Fruit fly (Drosophila melanogaster) whole organism, embryonic: ENCODE results near the gene CG10874.
A peak's percentile ranks its signal among the peaks of the same experiment; 100 is the strongest.

Experiments
- BEAF-32 ChIP-seq: fragments of 200-800 bp; sonication (Bioruptor generic); optimal IDR thresholded peaks from 3 replicates; lab custom pipeline; 2017; ENCODE audit warnings: missing biosample characterization, missing genetic modification characterization, mild to moderate bottlenecking, moderate library complexity, missing genetic modification reagents
- CG11085 ChIP-seq: fragments of 200-800 bp; sonication (Bioruptor generic); IDR thresholded peaks from 2 replicates; pipeline ENCODE4 v1.3.6; 2022; ENCODE audit warnings: missing biosample characterization, missing genetic modification characterization
- CG12104 ChIP-seq: fragments of 200-800 bp; sonication (Bioruptor generic); optimal IDR thresholded peaks from 3 replicates; lab custom pipeline; 2016; ENCODE audit warnings: missing biosample characterization, missing genetic modification characterization
- CG14441 ChIP-seq: fragments of 200-800 bp; sonication (Bioruptor generic); IDR thresholded peaks from 2 replicates; pipeline ENCODE4 v1.3.6; 2022; ENCODE audit warnings: missing biosample characterization, missing genetic modification characterization
- CG16815 ChIP-seq: fragments of 200-800 bp; sonication (Bioruptor generic); optimal IDR thresholded peaks from 3 replicates; lab custom pipeline; 2017; ENCODE audit warnings: missing biosample characterization, mild to moderate bottlenecking, missing genetic modification characterization
- CG17568 ChIP-seq: fragments of 200-800 bp; sonication (Bioruptor generic); optimal IDR thresholded peaks from 2 replicates; lab custom pipeline; 2018; ENCODE audit warnings: missing biosample characterization, mild to moderate bottlenecking, missing genetic modification characterization, moderate library complexity
- CG1832 ChIP-seq: fragments of 200-800 bp; sonication (Bioruptor generic); optimal IDR thresholded peaks from 2 replicates; lab custom pipeline; 2017; ENCODE audit warnings: missing biosample characterization, mild to moderate bottlenecking, missing genetic modification characterization, inconsistent platforms
- CG18764 ChIP-seq: fragments of 200-800 bp; sonication (Bioruptor generic); optimal IDR thresholded peaks from 3 replicates; lab custom pipeline; 2016; ENCODE audit warnings: missing biosample characterization, missing genetic modification characterization
- CG2129 ChIP-seq: fragments of 200-800 bp; sonication (Bioruptor generic); IDR thresholded peaks from 2 replicates; pipeline ENCODE4 v1.3.6; 2022; ENCODE audit warnings: missing biosample characterization, missing genetic modification characterization; ENCODE audit not compliant: partially characterized antibody
- CG30020 ChIP-seq: fragments of 200-800 bp; optimal IDR thresholded peaks from 2 replicates; lab custom pipeline; 2019; ENCODE audit warnings: missing biosample characterization, mild to moderate bottlenecking, missing genetic modification characterization, moderate library complexity
- CG3065 ChIP-seq: fragments of 200-800 bp; sonication (Bioruptor generic); optimal IDR thresholded peaks from 2 replicates; lab custom pipeline; 2016; ENCODE audit warnings: missing biosample characterization, missing genetic modification characterization
- CG32532 ChIP-seq: fragments of 200-800 bp; sonication (Bioruptor generic); IDR thresholded peaks from 2 replicates; pipeline ENCODE4 v1.3.6; 2022; ENCODE audit warnings: missing biosample characterization, missing genetic modification characterization
- CG33557 ChIP-seq: fragments of 200-800 bp; sonication (Bioruptor generic); optimal IDR thresholded peaks from 2 replicates; lab custom pipeline; 2019; ENCODE audit warnings: missing biosample characterization, mild to moderate bottlenecking, missing genetic modification characterization, moderate library complexity
- CG42726 ChIP-seq: fragments of 200-800 bp; sonication (Bioruptor generic); IDR thresholded peaks from 2 replicates; pipeline ENCODE4 v1.3.6; 2022; ENCODE audit warnings: missing biosample characterization, missing genetic modification characterization; ENCODE audit not compliant: partially characterized antibody
- CG4282 ChIP-seq: fragments of 200-800 bp; sonication (Bioruptor generic); optimal IDR thresholded peaks from 2 replicates; lab custom pipeline; 2016; ENCODE audit warnings: missing biosample characterization, missing genetic modification characterization
- CG4617 ChIP-seq: fragments of 200-800 bp; sonication (Bioruptor generic); optimal IDR thresholded peaks from 3 replicates; lab custom pipeline; 2016; ENCODE audit warnings: missing biosample characterization, missing genetic modification characterization, borderline replicate concordance
- CG4707 ChIP-seq: fragments of 200-800 bp; sonication (Bioruptor generic); optimal IDR thresholded peaks from 2 replicates; lab custom pipeline; 2018; ENCODE audit warnings: missing biosample characterization, mild to moderate bottlenecking, missing genetic modification characterization, moderate library complexity
- CG6272 ChIP-seq: fragments of 200-800 bp; sonication (Bioruptor generic); IDR thresholded peaks from 2 replicates; pipeline ENCODE4 v1.3.6; 2022; ENCODE audit warnings: missing biosample characterization, missing genetic modification characterization
- CG6654 ChIP-seq: fragments of 200-800 bp; sonication (Bioruptor generic); optimal IDR thresholded peaks from 2 replicates; lab custom pipeline; 2017; ENCODE audit warnings: missing biosample characterization, mild to moderate bottlenecking, missing genetic modification characterization
- CG9932 ChIP-seq: fragments of 200-800 bp; sonication (Bioruptor generic); IDR thresholded peaks from 2 replicates; pipeline ENCODE4 v1.3.6; 2022; ENCODE audit warnings: missing biosample characterization, missing genetic modification characterization
- Deaf1 ChIP-seq: fragments of 200-800 bp; optimal IDR thresholded peaks from 3 replicates; lab custom pipeline; 2019; ENCODE audit warnings: missing biosample characterization, mild to moderate bottlenecking, missing genetic modification characterization, moderate library complexity
- Ets65A ChIP-seq: fragments of 200-800 bp; sonication (Bioruptor generic); peaks from one replicate; lab custom pipeline; 2016; ENCODE audit warnings: missing biosample characterization, missing genetic modification characterization
- Fer1 ChIP-seq: fragments of 200-800 bp; sonication (Bioruptor generic); optimal IDR thresholded peaks from 2 replicates; lab custom pipeline; 2017; ENCODE audit warnings: missing biosample characterization, mild to moderate bottlenecking, missing genetic modification characterization
- Gsc ChIP-seq: fragments of 200-800 bp; sonication (Bioruptor generic); IDR thresholded peaks from 2 replicates; pipeline ENCODE4 v1.3.6; 2022; ENCODE audit warnings: missing biosample characterization, missing genetic modification characterization
- Hmx ChIP-seq: fragments of 200-800 bp; sonication (Bioruptor generic); optimal IDR thresholded peaks from 2 replicates; lab custom pipeline; 2016; ENCODE audit warnings: missing biosample characterization, missing genetic modification characterization
- Rfx ChIP-seq: fragments of 200-800 bp; sonication (Bioruptor generic); IDR thresholded peaks from 2 replicates; pipeline ENCODE4 v1.3.6; 2022; ENCODE audit warnings: missing biosample characterization, missing genetic modification characterization
- Scr ChIP-seq: fragments of 200-800 bp; sonication (Bioruptor generic); IDR thresholded peaks from 2 replicates; pipeline ENCODE4 v1.3.6; 2022; ENCODE audit warnings: missing biosample characterization, missing genetic modification characterization; ENCODE audit not compliant: partially characterized antibody
- Sox100B ChIP-seq: fragments of 200-800 bp; sonication (Bioruptor generic); optimal IDR thresholded peaks from 3 replicates; lab custom pipeline; 2018; ENCODE audit warnings: missing biosample characterization, mild to moderate bottlenecking, missing genetic modification characterization
- TFAM ChIP-seq: fragments of 200-800 bp; sonication (Bioruptor generic); optimal IDR thresholded peaks from 2 replicates; lab custom pipeline; 2017; ENCODE audit warnings: missing biosample characterization, missing genetic modification characterization, inconsistent platforms
- ab ChIP-seq: fragments of 200-800 bp; sonication (Bioruptor generic); optimal IDR thresholded peaks from 2 replicates; lab custom pipeline; 2016; ENCODE audit warnings: missing biosample characterization, missing genetic modification characterization
- aop ChIP-seq: fragments of 200-800 bp; sonication (Bioruptor generic); IDR thresholded peaks from 2 replicates; pipeline ENCODE4 v1.3.6; 2022; ENCODE audit warnings: missing biosample characterization, missing genetic modification characterization
- bcd ChIP-seq: fragments of 200-800 bp; sonication (Bioruptor generic); optimal IDR thresholded peaks from 2 replicates; lab custom pipeline; 2017; ENCODE audit warnings: missing biosample characterization, mild to moderate bottlenecking, missing genetic modification characterization
- br ChIP-seq: fragments of >200 bp; optimal IDR thresholded peaks from 2 replicates; lab custom pipeline; 2017
- btn ChIP-seq: fragments of 200-800 bp; sonication (Bioruptor generic); optimal IDR thresholded peaks from 2 replicates; lab custom pipeline; 2016; ENCODE audit warnings: missing biosample characterization, missing genetic modification characterization
- caup ChIP-seq: fragments of 200-800 bp; sonication (Bioruptor generic); optimal IDR thresholded peaks from 3 replicates; lab custom pipeline; 2017; ENCODE audit warnings: missing biosample characterization, mild to moderate bottlenecking, missing genetic modification characterization, moderate library complexity; ENCODE audit not compliant: severe bottlenecking
- ci ChIP-seq: fragments of 200-800 bp; sonication (Bioruptor generic); IDR thresholded peaks from 3 replicates; pipeline ENCODE4 v1.3.6; 2022; ENCODE audit warnings: missing biosample characterization, missing genetic modification characterization
- crc ChIP-seq: fragments of 200-800 bp; sonication (Bioruptor generic); optimal IDR thresholded peaks from 2 replicates; lab custom pipeline; 2016; ENCODE audit warnings: missing biosample characterization, missing genetic modification characterization
- crp ChIP-seq, 2 experiments: fragments of 200-800 bp; sonication (Bioruptor generic); optimal IDR thresholded peaks; 2 replicates in 1 of 2; 3 replicates in 1 of 2; lab custom pipeline; 2017; ENCODE audit warnings: missing biosample characterization in 2 of 2, missing genetic modification characterization in 2 of 2, mild to moderate bottlenecking in 1 of 2, moderate library complexity in 1 of 2
- fu2 ChIP-seq: fragments of 200-800 bp; sonication (Bioruptor generic); optimal IDR thresholded peaks from 2 replicates; lab custom pipeline; 2016; ENCODE audit warnings: missing biosample characterization, missing genetic modification characterization
- ham ChIP-seq: fragments of 200-800 bp; sonication (Bioruptor generic); IDR thresholded peaks from 2 replicates; pipeline ENCODE4 v1.3.6; 2022; ENCODE audit warnings: missing biosample characterization, missing genetic modification characterization
- her ChIP-seq: fragments of 200-800 bp; sonication (Bioruptor generic); optimal IDR thresholded peaks from 2 replicates; lab custom pipeline; 2016; ENCODE audit warnings: missing biosample characterization, missing genetic modification characterization
- kah ChIP-seq: fragments of 200-800 bp; sonication (Bioruptor generic); optimal IDR thresholded peaks from 2 replicates; lab custom pipeline; 2018; ENCODE audit warnings: missing biosample characterization, mild to moderate bottlenecking, missing genetic modification characterization
- lola ChIP-seq, 3 experiments: fragments of >200 bp in 2 of 3; fragments of 200-800 bp in 1 of 3; sonication (Bioruptor generic) in 1 of 3; optimal IDR thresholded peaks; 2 replicates each; lab custom pipeline; 2017 to 2019; ENCODE audit warnings: missing biosample characterization in 3 of 3, missing genetic modification characterization in 3 of 3, mild to moderate bottlenecking in 1 of 3, moderate library complexity in 1 of 3
- mirr ChIP-seq: fragments of 200-800 bp; sonication (Bioruptor generic); optimal IDR thresholded peaks from 3 replicates; lab custom pipeline; 2018; ENCODE audit warnings: missing biosample characterization, mild to moderate bottlenecking, missing genetic modification characterization
- oc ChIP-seq: fragments of 200-800 bp; sonication (Bioruptor generic); optimal IDR thresholded peaks from 2 replicates; lab custom pipeline; 2018; ENCODE audit warnings: missing biosample characterization, mild to moderate bottlenecking, missing genetic modification characterization, moderate library complexity
- pan ChIP-seq, 4 experiments: fragments of >200 bp in 3 of 4; fragments of 200-800 bp in 1 of 4; sonication (Bioruptor generic) in 1 of 4; optimal IDR thresholded peaks in 3 of 4; IDR thresholded peaks in 1 of 4; 2 replicates each; pipeline versions ENCODE4 v1.3.6 to Lab custom; 2017 to 2022; ENCODE audit warnings: missing biosample characterization in 2 of 4, missing genetic modification characterization in 2 of 4, mixed read lengths in 1 of 4
- pita ChIP-seq: fragments of 200-800 bp; sonication (Bioruptor generic); optimal IDR thresholded peaks from 2 replicates; lab custom pipeline; 2017; ENCODE audit warnings: missing biosample characterization, mild to moderate bottlenecking, missing genetic modification characterization
- stc ChIP-seq: fragments of 200-800 bp; sonication (Bioruptor generic); IDR thresholded peaks from 2 replicates; pipeline ENCODE4 v1.3.6; 2022; ENCODE audit warnings: missing biosample characterization, missing genetic modification characterization
- unpg ChIP-seq: fragments of 200-800 bp; sonication (Bioruptor generic); optimal IDR thresholded peaks from 3 replicates; lab custom pipeline; 2018; ENCODE audit warnings: missing biosample characterization, mild to moderate bottlenecking, missing genetic modification characterization, moderate library complexity
- yki ChIP-seq: fragments of >200 bp; optimal IDR thresholded peaks from 3 replicates; lab custom pipeline; 2018

CG10874 gene

DNA sequence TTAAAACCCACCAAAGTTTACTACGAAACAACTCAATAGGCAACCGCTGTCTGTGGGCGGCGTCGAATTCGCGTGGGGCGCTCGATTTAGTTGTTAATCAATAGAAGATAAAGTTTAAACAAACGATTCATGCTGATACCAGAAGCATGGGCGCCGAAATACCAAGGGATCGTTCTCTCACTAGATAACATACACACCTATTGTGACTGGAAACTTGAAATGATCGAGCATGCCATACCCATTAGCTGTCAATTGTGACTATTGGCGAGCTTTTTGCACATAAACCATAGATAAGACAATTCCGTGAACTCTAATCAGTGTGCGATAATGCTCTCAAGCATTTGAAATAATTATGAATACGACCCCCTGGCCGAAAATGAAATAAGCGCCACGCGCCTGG lies 12.8 kb downstream of the CG10874 start (continued):
- TF ChIP-seq stc (GFP tag; lab: Robert Waterston, UW) (peak; percentile 83), bcd (GFP tag; lab: Kevin White, UChicago) (peak; percentile 79), CG9932 (peak; percentile 85), CG4282 (GFP tag; lab: Kevin White, UChicago) (peak; percentile 57), CG3065 (peak; percentile 29), aop (GFP tag; lab: Robert Waterston, UW) (0 out of 2 replicates have a peak, but pooled peaks have one; percentile 5), unpg (peak; percentile 76), CG16815 (GFP tag; lab: Kevin White, UChicago) (peak; percentile 34), CG14441 (GFP tag; lab: Robert Waterston, UW) (peak; percentile 63; the same call in 1 of the 2 replicates), Deaf1 (tag; lab: Kevin White, UChicago) (peak; percentile 16), CG6272 (peak; percentile 72), Gsc (GFP tag; lab: Robert Waterston, UW) (no peak), mirr (GFP tag; lab: Kevin White, UChicago) (peak; percentile 71), fu2 (peak; percentile 79), CG1832 (GFP tag; lab: Kevin White, UChicago) (no peak), CG6654 (GFP tag; lab: Kevin White, UChicago) (peak; percentile 12), Ets65A (GFP tag; lab: Kevin White, UChicago) (peak; percentile 93), ab (GFP tag; lab: Kevin White, UChicago) (no peak), BEAF-32 (GFP tag; lab: Kevin White, UChicago) (no peak), her (peak; percentile 80), kah (GFP tag; lab: Kevin White, UChicago) (peak; percentile 39), pita (no peak), CG11085 (GFP tag; lab: Robert Waterston, UW) (peak; percentile 46; the same call in 1 of the 2 replicates), CG4707 (GFP tag; lab: Kevin White, UChicago) (peak; percentile 7), CG4617 (no peak), Hmx (GFP tag; lab: Kevin White, UChicago) (no peak), CG30020 (no peak), TFAM (GFP tag; lab: Kevin White, UChicago) (no peak), caup (GFP tag; lab: Kevin White, UChicago) (peak; percentile 70), CG2129 (GFP tag; lab: Robert Waterston, UW) (no peak), Scr (no peak), br (lab: Kevin White, UChicago) (no peak), CG32532 (GFP tag; lab: Robert Waterston, UW) (peak; percentile 84), ham (GFP tag; lab: Robert Waterston, UW) (peak; percentile 69; the same call in 1 of the 2 replicates), pan (optimal IDR thresholded peaks at IDR 0.05; lab: Kevin White, UChicago) (no peak), pan (GFP tag; optimal IDR thresholded peaks at IDR 0.05 in 1 of 2, IDR thresholded peaks at IDR 0.05 in 1 of 2) (peak in 1 of 2 experiments; percentile 75), yki (lab: Kevin White, UChicago) (no peak), CG17568 (peak; percentile 66), crp (GFP tag; optimal IDR thresholded peaks at IDR 0.05; lab: Kevin White, UChicago) (no peak), Sox100B (GFP tag; lab: Kevin White, UChicago) (peak; percentile 50), Rfx (GFP tag; lab: Robert Waterston, UW) (peak; percentile 86), CG18764 (GFP tag; lab: Kevin White, UChicago) (peak; percentile 59), CG12104 (GFP tag; lab: Kevin White, UChicago) (no peak), crc (GFP tag; lab: Kevin White, UChicago) (peak; percentile 24), Fer1 (peak; percentile 66), oc (tag; lab: Kevin White, UChicago) (peak; percentile 55), lola (GFP tag; optimal IDR thresholded peaks at IDR 0.05; lab: Kevin White, UChicago) (no peak), CG33557 (no peak), btn (GFP tag; lab: Kevin White, UChicago) (peak; percentile 56), CG42726 (no peak), ci (GFP tag; lab: Robert Waterston, UW) (peak; percentile 64; the same call in 2 of the 3 replicates)
